Worm (Caenorhabditis elegans) whole organism, midembryonic: Measurements from ENCODE around the gene gpa-2.

Experiments used
- T22C8.4 ChIP-seq: fragments of 200-800 bp; sonication (Bioruptor generic); IDR thresholded peaks from 2 replicates; pipeline ENCODE4 v1.3.6; 2022; ENCODE audit warnings: missing genetic modification characterization, missing compliant biosample characterization
- flt-1 ChIP-seq: fragments of 200-800 bp; sonication (Bioruptor generic); IDR thresholded peaks from 2 replicates; pipeline ENCODE4 v1.3.6; 2022; ENCODE audit warnings: missing genetic modification characterization, missing compliant biosample characterization
- med-1 ChIP-seq: sonication (generic microtip); optimal IDR thresholded peaks from 2 replicates; lab custom pipeline; 2017; ENCODE audit warnings: missing genetic modification characterization, mild to moderate bottlenecking, missing compliant biosample characterization, antibody characterized with exemption, missing genetic modification reagents; ENCODE audit not compliant: insufficient read depth
- tab-1 ChIP-seq: fragments of 200-800 bp; sonication (Bioruptor generic); IDR thresholded peaks from 2 replicates; pipeline ENCODE4 v1.3.6; 2022; ENCODE audit warnings: missing genetic modification characterization, missing compliant biosample characterization
- ztf-29 ChIP-seq: fragments of 200-800 bp; sonication (Bioruptor generic); IDR thresholded peaks from 2 replicates; pipeline ENCODE4 v1.3.6; 2022; ENCODE audit warnings: missing genetic modification reagents, missing genetic modification characterization, missing compliant biosample characterization

ce11 chrV:8349950-8350349, 20.9 kb upstream of the gpa-2 start:
- TF ChIP-seq flt-1 (no peak), tab-1 (no peak), ztf-29 (GFP tag; lab: Robert Waterston, UW) (no peak), med-1 (no peak), T22C8.4 (GFP tag; lab: Robert Waterston, UW) (no peak)
